Worm (Caenorhabditis elegans): ENCODE data around the gene swt-1.

- no peak for TF ChIP-seq ama-1 (optimal IDR thresholded peaks at IDR 0.05)
- no peak for TF ChIP-seq aly-2 (tag; optimal IDR thresholded peaks at IDR 0.05)
- TF ChIP-seq ceh-9 (tag; optimal IDR thresholded peaks at IDR 0.05): no peak
- TF ChIP-seq egl-5 (tag; optimal IDR thresholded peaks at IDR 0.05): no peak
- peak; percentile 96 for TF ChIP-seq elt-2 (tag; optimal IDR thresholded peaks at IDR 0.05)
- no peak for TF ChIP-seq fos-1 (tag; optimal IDR thresholded peaks at IDR 0.05)
Observed at ce11 chrIV:295734-296201, 11.5 kb upstream of the swt-1 start.

Measured in whole organism, L3 larva.